Fruit fly (Drosophila melanogaster): ENCODE data around the gene CG5280.

CG5280 gene

dm6 chr3L:9011485-9012389 is 21.7 kb upstream of the CG5280 start (continued):
- TF ChIP-seq CG5180 (GFP tag; optimal IDR thresholded peaks at IDR 0.05) (peak; percentile 16), CG10979 (tag; optimal IDR thresholded peaks at IDR 0.05) (peak; percentile 90), CTCF (GFP tag; optimal IDR thresholded peaks at IDR 0.05) (no peak), so (GFP tag; IDR thresholded peaks at IDR 0.05) (no peak), cas (GFP tag; IDR thresholded peaks at IDR 0.05) (no peak), sd (tag; optimal IDR thresholded peaks at IDR 0.05) (no peak), Doc2 (GFP tag; IDR thresholded peaks at IDR 0.05) (peak; percentile 21; the same call in 1 of the 2 replicates), kay (GFP tag; optimal IDR thresholded peaks at IDR 0.05) (peak; percentile 64), CG8359 (GFP tag; optimal IDR thresholded peaks at IDR 0.05; ENCODE audit: borderline replicate concordance) (peak; percentile 64), Eip74EF (GFP tag; optimal IDR thresholded peaks at IDR 0.05) (no peak), ap (GFP tag; IDR thresholded peaks at IDR 0.05) (peak; percentile 63), BtbVII (GFP tag; optimal IDR thresholded peaks at IDR 0.05) (no peak), tna (GFP tag; IDR thresholded peaks at IDR 0.05; ENCODE audit: partially characterized antibody) (no peak), Xrp1 (GFP tag; IDR thresholded peaks at IDR 0.05) (peak; percentile 93), repo (GFP tag; optimal IDR thresholded peaks at IDR 0.05) (peak; percentile 58), CG32767 (GFP tag; IDR thresholded peaks at IDR 0.05) (0 out of 2 replicates have a peak, but pooled peaks have one; percentile 43), schlank (tag; optimal IDR thresholded peaks at IDR 0.05) (no peak), Dip2 (GFP tag; IDR thresholded peaks at IDR 0.05) (no peak), PHDP (tag; optimal IDR thresholded peaks at IDR 0.05) (no peak), Bteb2 (GFP tag; optimal IDR thresholded peaks at IDR 0.05) (peak; percentile 2), Scr (GFP tag; IDR thresholded peaks at IDR 0.05; ENCODE audit: partially characterized antibody) (no peak), lov (optimal IDR thresholded peaks at IDR 0.05) (no peak), lov (GFP tag; IDR thresholded peaks at IDR 0.05) (peak; percentile 94), maf-S (GFP tag; optimal IDR thresholded peaks at IDR 0.05) (peak; percentile 38), CG34224 (GFP tag; IDR thresholded peaks at IDR 0.05; ENCODE audit: partially characterized antibody) (no peak), usp (GFP tag; optimal IDR thresholded peaks at IDR 0.05) (no peak), Gsc (GFP tag; IDR thresholded peaks at IDR 0.05) (peak; percentile 71), Dll (GFP tag; IDR thresholded peaks at IDR 0.05; ENCODE audit: partially characterized antibody) (no peak), CG16815 (GFP tag; optimal IDR thresholded peaks at IDR 0.05) (peak; percentile 87), pita (GFP tag; optimal IDR thresholded peaks at IDR 0.05) (no peak), CG43689 (GFP tag; IDR thresholded peaks at IDR 0.05) (peak; percentile 49; the same call in 1 of the 2 replicates), CG10431 (GFP tag; optimal IDR thresholded peaks at IDR 0.05) (no peak), CG14965 (GFP tag; optimal IDR thresholded peaks at IDR 0.05; ENCODE audit: borderline replicate concordance) (peak; percentile 24), bowl (GFP tag; IDR thresholded peaks at IDR 0.05) (peak; percentile 38; the same call in 1 of the 2 replicates), crc (GFP tag; optimal IDR thresholded peaks at IDR 0.05) (peak; percentile 68), psq (GFP tag; optimal IDR thresholded peaks at IDR 0.05) (no peak), Max (GFP tag; optimal IDR thresholded peaks at IDR 0.05) (peak; percentile 63), CG1602 (GFP tag; optimal IDR thresholded peaks at IDR 0.05) (peak; percentile 66), Awh (GFP tag; IDR thresholded peaks at IDR 0.05) (peak; percentile 73), amos (GFP tag; IDR thresholded peaks at IDR 0.05; ENCODE audit: partially characterized antibody) (no peak), stwl (tag; optimal IDR thresholded peaks at IDR 0.05) (no peak), zen2 (GFP tag; IDR thresholded peaks at IDR 0.05; ENCODE audit: partially characterized antibody) (no peak), fu2 (GFP tag; optimal IDR thresholded peaks at IDR 0.05) (peak; percentile 3), Med (GFP tag) (peak; percentile 85), jigr1 (GFP tag; IDR thresholded peaks at IDR 0.05) (peak; percentile 59; the same call in 1 of the 3 replicates), dmrt99B (tag; optimal IDR thresholded peaks at IDR 0.05) (peak; percentile 73), Sry-β (GFP tag; optimal IDR thresholded peaks at IDR 0.05) (peak; percentile 20), Atf-2 (GFP tag; optimal IDR thresholded peaks at IDR 0.05) (peak; percentile 56)
